Worm (Caenorhabditis elegans) whole organism, L4 larva: ENCODE results near the gene Y75B8A.44.

ENCODE experiments used
- ceh-82 ChIP-seq: sonication (generic microtip); optimal IDR thresholded peaks from 2 replicates; lab custom pipeline; 2017; ENCODE audit warnings: missing biosample characterization, missing genetic modification characterization
- hlh-30 ChIP-seq: sonication (generic microtip); optimal IDR thresholded peaks from 2 replicates; lab custom pipeline; 2017; ENCODE audit warnings: antibody characterized with exemption, mild to moderate bottlenecking, missing genetic modification characterization, missing compliant biosample characterization; ENCODE audit not compliant: insufficient read depth
- mdt-29 ChIP-seq: fragments of 200-800 bp; sonication (Bioruptor generic); IDR thresholded peaks from 2 replicates; pipeline ENCODE4 v1.3.6; 2022; ENCODE audit warnings: missing genetic modification reagents, missing genetic modification characterization, missing compliant biosample characterization
- mep-1 ChIP-seq: fragments of 150-350 bp; sonication (generic microtip); optimal IDR thresholded peaks from 3 replicates; lab custom pipeline; 2014; ENCODE audit warnings: missing biosample characterization, missing genetic modification characterization
- nhr-76 ChIP-seq: fragments of 150-350 bp; optimal IDR thresholded peaks from 2 replicates; lab custom pipeline; 2014; ENCODE audit warnings: missing biosample characterization, missing genetic modification characterization
- nhr-77 ChIP-seq: fragments of 150-350 bp; optimal IDR thresholded peaks from 2 replicates; lab custom pipeline; 2014; ENCODE audit warnings: missing biosample characterization, missing genetic modification characterization
- skn-1 ChIP-seq: fragments of 150-350 bp; optimal IDR thresholded peaks from 2 replicates; lab custom pipeline; 2014; ENCODE audit warnings: missing biosample characterization, missing genetic modification characterization

- TF ChIP-seq mdt-29 (GFP tag; lab: Robert Waterston, UW) = no peak
- no peak for TF ChIP-seq ceh-82 (tag; lab: Kevin White, UChicago)
- TF ChIP-seq mep-1 (tag; lab: Kevin White, UChicago) = no peak
- TF ChIP-seq nhr-77 (tag; lab: Kevin White, UChicago) = no peak
- TF ChIP-seq skn-1 = no peak
- no peak for TF ChIP-seq nhr-76 (tag; lab: Kevin White, UChicago)
- TF ChIP-seq hlh-30 = no peak
Measured at ce11 chrIII:12160458-12160857, 33.8 kb upstream of the Y75B8A.44 start, which contains the start of gene Y75B8A.8.
